Worm (Caenorhabditis elegans) whole organism, L4 larva: ENCODE results near the gene T22D1.3.

ENCODE experiments used
- T20F7.1 ChIP-seq: fragments of 200-800 bp; sonication (Bioruptor generic); optimal IDR thresholded peaks from 2 replicates; lab custom pipeline; 2018; ENCODE audit warnings: mild to moderate bottlenecking, missing genetic modification characterization, missing compliant biosample characterization
- ama-1 ChIP-seq: fragments of 150-350 bp; optimal IDR thresholded peaks from 2 replicates; lab custom pipeline; 2014; ENCODE audit warnings: inconsistent platforms, mixed read lengths
- ceh-32 ChIP-seq: sonication (generic microtip); optimal IDR thresholded peaks from 2 replicates; lab custom pipeline; 2016; ENCODE audit warnings: mild to moderate bottlenecking, missing genetic modification characterization, missing compliant biosample characterization; ENCODE audit not compliant: poor library complexity
- cey-2 ChIP-seq: sonication (generic microtip); optimal IDR thresholded peaks from 3 replicates; lab custom pipeline; 2017; ENCODE audit warnings: missing genetic modification characterization, mild to moderate bottlenecking, missing compliant biosample characterization, antibody characterized with exemption, borderline replicate concordance; ENCODE audit not compliant: insufficient read depth
- lin-13 ChIP-seq: fragments of 150-350 bp; optimal IDR thresholded peaks from 2 replicates; lab custom pipeline; 2014; ENCODE audit warnings: missing biosample characterization, missing genetic modification reagents, missing genetic modification characterization
- lin-39 ChIP-seq: fragments of 150-350 bp; optimal IDR thresholded peaks from 2 replicates; lab custom pipeline; 2014; ENCODE audit warnings: missing biosample characterization, missing genetic modification reagents, missing genetic modification characterization
- mep-1 ChIP-seq: fragments of 150-350 bp; sonication (generic microtip); optimal IDR thresholded peaks from 3 replicates; lab custom pipeline; 2014; ENCODE audit warnings: missing biosample characterization, missing genetic modification characterization
- nhr-237 ChIP-seq: sonication (generic microtip); optimal IDR thresholded peaks from 2 replicates; lab custom pipeline; 2017; ENCODE audit warnings: missing biosample characterization, missing genetic modification characterization
- nhr-77 ChIP-seq: fragments of 150-350 bp; optimal IDR thresholded peaks from 2 replicates; lab custom pipeline; 2014; ENCODE audit warnings: missing biosample characterization, missing genetic modification characterization
- spr-1 ChIP-seq: sonication (generic microtip); optimal IDR thresholded peaks from 2 replicates; lab custom pipeline; 2016; ENCODE audit warnings: mild to moderate bottlenecking, missing genetic modification characterization, missing compliant biosample characterization
- unc-39 ChIP-seq: sonication (generic microtip); optimal IDR thresholded peaks from 2 replicates; lab custom pipeline; 2017; ENCODE audit warnings: missing biosample characterization, missing genetic modification characterization
- ztf-7 ChIP-seq: fragments of 150-350 bp; optimal IDR thresholded peaks from 2 replicates; lab custom pipeline; 2014; ENCODE audit warnings: missing biosample characterization, missing genetic modification characterization

ce11 chrIV:6964508-6964907 lies 51.2 kb downstream of the T22D1.3 start, which contains the start of gene B0478.3:
- TF ChIP-seq lin-13 (GFP tag; lab: Kevin White, UChicago): no peak
- TF ChIP-seq spr-1 (tag; lab: Kevin White, UChicago): no peak
- no peak for TF ChIP-seq ceh-32 (tag; lab: Kevin White, UChicago)
- no peak for TF ChIP-seq ama-1 (lab: Kevin White, UChicago)
- TF ChIP-seq T20F7.1 (GFP tag; lab: Kevin White, UChicago): no peak
- TF ChIP-seq cey-2: no peak
- no peak for TF ChIP-seq lin-39 (tag; lab: Kevin White, UChicago)
- TF ChIP-seq nhr-237 (tag; lab: Kevin White, UChicago): no peak
- TF ChIP-seq mep-1 (tag; lab: Kevin White, UChicago): no peak
- TF ChIP-seq nhr-77 (tag; lab: Kevin White, UChicago): no peak
- no peak for TF ChIP-seq unc-39
- no peak for TF ChIP-seq ztf-7
